Worm (Caenorhabditis elegans) whole organism, early embryonic: ENCODE results near the gene F29B9.8.

Experiments
- ama-1 ChIP-seq: fragments of 150-350 bp; optimal IDR thresholded peaks from 2 replicates; lab custom pipeline; 2014
- flt-1 ChIP-seq: fragments of 200-800 bp; sonication (Bioruptor generic); IDR thresholded peaks from 2 replicates; pipeline ENCODE4 v1.3.6; 2022; ENCODE audit warnings: missing genetic modification characterization, missing compliant biosample characterization
- hmbx-1 ChIP-seq: sonication (generic microtip); optimal IDR thresholded peaks from 2 replicates; lab custom pipeline; 2016; ENCODE audit warnings: mild to moderate bottlenecking, missing genetic modification characterization, missing compliant biosample characterization
- hmg-4 ChIP-seq: fragments of 200-800 bp; sonication (Bioruptor generic); optimal IDR thresholded peaks from 2 replicates; lab custom pipeline; 2018; ENCODE audit warnings: mild to moderate bottlenecking, missing genetic modification characterization, missing compliant biosample characterization
- pes-1 ChIP-seq: fragments of 200-800 bp; sonication (Bioruptor generic); IDR thresholded peaks from 2 replicates; pipeline ENCODE4 v1.3.6; 2022; ENCODE audit warnings: missing genetic modification reagents, missing genetic modification characterization, missing compliant biosample characterization
- scrt-1 ChIP-seq: fragments of 200-800 bp; sonication (Bioruptor generic); IDR thresholded peaks from 2 replicates; pipeline ENCODE4 v1.3.6; 2022; ENCODE audit warnings: missing genetic modification characterization, missing compliant biosample characterization

- no peak for TF ChIP-seq ama-1
- TF ChIP-seq hmbx-1 (tag; lab: Kevin White, UChicago) = no peak
- TF ChIP-seq scrt-1 (GFP tag; lab: Robert Waterston, UW) = no peak
- TF ChIP-seq flt-1 = 0 out of 2 replicates have a peak, but pooled peaks have one; percentile 21
- TF ChIP-seq hmg-4 (GFP tag; lab: Kevin White, UChicago) = no peak
- no peak for TF ChIP-seq pes-1 (GFP tag; lab: Robert Waterston, UW)
These were observed 3.9 kb upstream of the F29B9.8 start for ce11 chrIV:4643577-4643976.
